Fruit fly (Drosophila melanogaster) whole organism, embryonic: ENCODE data around the gene udt.

Source experiments
- Antp ChIP-seq: fragments of 200-800 bp; sonication (Bioruptor generic); optimal IDR thresholded peaks from 3 replicates; lab custom pipeline; 2016; ENCODE audit warnings: missing biosample characterization, missing genetic modification characterization
- Asciz ChIP-seq: fragments of 200-800 bp; sonication (Bioruptor generic); optimal IDR thresholded peaks from 2 replicates; lab custom pipeline; 2017; ENCODE audit warnings: missing biosample characterization, mild to moderate bottlenecking, missing genetic modification characterization, missing genetic modification reagents
- B-H2 ChIP-seq: fragments of 200-800 bp; sonication (Bioruptor generic); optimal IDR thresholded peaks from 2 replicates; lab custom pipeline; 2018; ENCODE audit warnings: missing biosample characterization, mild to moderate bottlenecking, missing genetic modification characterization
- Blimp-1 ChIP-seq: fragments of 200-800 bp; sonication (Bioruptor generic); optimal IDR thresholded peaks from 3 replicates; lab custom pipeline; 2018; ENCODE audit warnings: missing biosample characterization, missing genetic modification characterization, mild to moderate bottlenecking, moderate library complexity, missing genetic modification reagents
- CG10209 ChIP-seq: fragments of 200-800 bp; sonication (Bioruptor generic); optimal IDR thresholded peaks from 3 replicates; lab custom pipeline; 2017; ENCODE audit warnings: missing biosample characterization, mild to moderate bottlenecking, missing genetic modification characterization, missing genetic modification reagents
- CG10267 ChIP-seq: fragments of 200-800 bp; sonication (Bioruptor generic); optimal IDR thresholded peaks from 2 replicates; lab custom pipeline; 2018; ENCODE audit warnings: missing biosample characterization, mild to moderate bottlenecking, missing genetic modification characterization, moderate library complexity
- CG10321 ChIP-seq: fragments of 200-800 bp; sonication (Bioruptor generic); IDR thresholded peaks from 2 replicates; pipeline ENCODE4 v1.3.6; 2022; ENCODE audit warnings: missing biosample characterization, missing genetic modification characterization
- CG11560 ChIP-seq: fragments of 200-800 bp; sonication (Bioruptor generic); IDR thresholded peaks from 3 replicates; pipeline ENCODE4 v1.3.6; 2022; ENCODE audit warnings: missing biosample characterization, missing genetic modification characterization
- CG14050 ChIP-seq: fragments of 200-800 bp; sonication (Bioruptor generic); IDR thresholded peaks from 3 replicates; pipeline ENCODE4 v1.3.6; 2022; ENCODE audit warnings: missing biosample characterization, missing genetic modification characterization
- CG14441 ChIP-seq: fragments of 200-800 bp; sonication (Bioruptor generic); IDR thresholded peaks from 2 replicates; pipeline ENCODE4 v1.3.6; 2022; ENCODE audit warnings: missing biosample characterization, missing genetic modification characterization
- CG14667 ChIP-seq: fragments of 200-800 bp; sonication (Bioruptor generic); IDR thresholded peaks from 2 replicates; pipeline ENCODE4 v1.3.6; 2022; ENCODE audit warnings: missing biosample characterization, missing genetic modification characterization
- CG15011 ChIP-seq: fragments of 200-800 bp; sonication (Bioruptor generic); optimal IDR thresholded peaks from 3 replicates; lab custom pipeline; 2018; ENCODE audit warnings: missing biosample characterization, mild to moderate bottlenecking, missing genetic modification characterization
- CG17385 ChIP-seq: fragments of 200-800 bp; sonication (Bioruptor generic); optimal IDR thresholded peaks from 3 replicates; lab custom pipeline; 2018; ENCODE audit warnings: missing biosample characterization, mild to moderate bottlenecking, missing genetic modification characterization
- CG17568 ChIP-seq: fragments of 200-800 bp; sonication (Bioruptor generic); optimal IDR thresholded peaks from 2 replicates; lab custom pipeline; 2018; ENCODE audit warnings: missing biosample characterization, mild to moderate bottlenecking, missing genetic modification characterization, moderate library complexity
- CG17802 ChIP-seq: fragments of 200-800 bp; sonication (Bioruptor generic); optimal IDR thresholded peaks from 2 replicates; lab custom pipeline; 2018; ENCODE audit warnings: missing biosample characterization, mild to moderate bottlenecking, missing genetic modification characterization, moderate library complexity
- CG18619 ChIP-seq: fragments of 200-800 bp; sonication (Bioruptor generic); optimal IDR thresholded peaks from 3 replicates; lab custom pipeline; 2017; ENCODE audit warnings: missing biosample characterization, mild to moderate bottlenecking, missing genetic modification characterization
- CG2116 ChIP-seq: fragments of 200-800 bp; sonication (Bioruptor generic); optimal IDR thresholded peaks from 3 replicates; lab custom pipeline; 2018; ENCODE audit warnings: missing biosample characterization, mild to moderate bottlenecking, missing genetic modification characterization
- CG31388 ChIP-seq: fragments of 200-800 bp; sonication (Bioruptor generic); optimal IDR thresholded peaks from 2 replicates; lab custom pipeline; 2016; ENCODE audit warnings: missing biosample characterization, missing genetic modification characterization
- CG34224 ChIP-seq: fragments of 200-800 bp; sonication (Bioruptor generic); IDR thresholded peaks from 3 replicates; pipeline ENCODE4 v1.3.6; 2022; ENCODE audit warnings: missing biosample characterization, missing genetic modification characterization; ENCODE audit not compliant: partially characterized antibody
- CG3995 ChIP-seq: fragments of 200-800 bp; sonication (Bioruptor generic); optimal IDR thresholded peaks from 3 replicates; lab custom pipeline; 2016; ENCODE audit warnings: missing biosample characterization, missing genetic modification characterization
- CG6175 ChIP-seq: fragments of 200-800 bp; sonication (Bioruptor generic); IDR thresholded peaks from 3 replicates; pipeline ENCODE4 v1.3.6; 2022; ENCODE audit warnings: missing biosample characterization, missing genetic modification characterization
- CG6765 ChIP-seq: fragments of 200-800 bp; sonication (Bioruptor generic); optimal IDR thresholded peaks from 3 replicates; lab custom pipeline; 2017; ENCODE audit warnings: missing biosample characterization, mild to moderate bottlenecking, missing genetic modification characterization
- CG6813 ChIP-seq: fragments of 200-800 bp; sonication (Bioruptor generic); optimal IDR thresholded peaks from 2 replicates; lab custom pipeline; 2017; ENCODE audit warnings: missing biosample characterization, missing genetic modification characterization, mild to moderate bottlenecking, moderate library complexity, missing genetic modification reagents
- CG8765 ChIP-seq: fragments of 200-800 bp; sonication (Bioruptor generic); IDR thresholded peaks from 2 replicates; pipeline ENCODE4 v1.3.6; 2022; ENCODE audit warnings: missing biosample characterization, missing genetic modification characterization
- CG9609 ChIP-seq: fragments of 200-800 bp; sonication (Bioruptor generic); optimal IDR thresholded peaks from 3 replicates; lab custom pipeline; 2016; ENCODE audit warnings: missing biosample characterization, missing genetic modification characterization
- CG9817 ChIP-seq: fragments of 200-800 bp; sonication (Bioruptor generic); optimal IDR thresholded peaks from 2 replicates; lab custom pipeline; 2018; ENCODE audit warnings: missing biosample characterization, mild to moderate bottlenecking, missing genetic modification characterization, moderate library complexity
- CTCF ChIP-seq: fragments of 200-800 bp; sonication (Bioruptor generic); optimal IDR thresholded peaks from 2 replicates; lab custom pipeline; 2017; ENCODE audit warnings: missing biosample characterization, mild to moderate bottlenecking, missing genetic modification characterization, moderate library complexity
- Dp ChIP-seq: fragments of 200-800 bp; sonication (Bioruptor generic); optimal IDR thresholded peaks from 2 replicates; lab custom pipeline; 2018; ENCODE audit warnings: missing biosample characterization, mild to moderate bottlenecking, missing genetic modification characterization, moderate library complexity
- HLH3B ChIP-seq: fragments of 200-800 bp; sonication (Bioruptor generic); IDR thresholded peaks from 2 replicates; pipeline ENCODE4 v1.3.6; 2022; ENCODE audit warnings: missing biosample characterization, missing genetic modification characterization
- Hey ChIP-seq: fragments of 200-800 bp; sonication (Bioruptor generic); optimal IDR thresholded peaks from 3 replicates; lab custom pipeline; 2018; ENCODE audit warnings: missing biosample characterization, mild to moderate bottlenecking, missing genetic modification characterization
- HmgD ChIP-seq: fragments of 200-800 bp; sonication (Bioruptor generic); optimal IDR thresholded peaks from 3 replicates; lab custom pipeline; 2016; ENCODE audit warnings: missing biosample characterization, missing genetic modification characterization
- Mes4 ChIP-seq: fragments of 200-800 bp; sonication (Bioruptor generic); optimal IDR thresholded peaks from 2 replicates; lab custom pipeline; 2016; ENCODE audit warnings: missing biosample characterization, missing genetic modification characterization
- Six4 ChIP-seq: fragments of 200-800 bp; sonication (Bioruptor generic); optimal IDR thresholded peaks from 2 replicates; lab custom pipeline; 2016; ENCODE audit warnings: missing biosample characterization, missing genetic modification characterization
- Xbp1 ChIP-seq: fragments of 200-800 bp; sonication (Bioruptor generic); optimal IDR thresholded peaks from 3 replicates; lab custom pipeline; 2016; ENCODE audit warnings: missing biosample characterization, mild to moderate bottlenecking, missing genetic modification characterization
- ase ChIP-seq: fragments of 200-800 bp; sonication (Bioruptor generic); IDR thresholded peaks from 3 replicates; pipeline ENCODE4 v1.3.6; 2022; ENCODE audit warnings: missing biosample characterization, missing genetic modification characterization
- bsh ChIP-seq, 2 experiments: fragments of 200-800 bp; sonication (Bioruptor generic); optimal IDR thresholded peaks; 2 replicates each; lab custom pipeline; 2017 to 2018; ENCODE audit warnings: mild to moderate bottlenecking in 2 of 2, missing biosample characterization in 2 of 2, missing genetic modification characterization in 2 of 2, moderate library complexity in 1 of 2
- disco-r ChIP-seq: fragments of 200-800 bp; sonication (Bioruptor generic); optimal IDR thresholded peaks from 2 replicates; lab custom pipeline; 2016; ENCODE audit warnings: missing biosample characterization, missing genetic modification characterization
- ewg ChIP-seq: fragments of 200-800 bp; sonication (Bioruptor generic); optimal IDR thresholded peaks from 3 replicates; lab custom pipeline; 2017; ENCODE audit warnings: mild to moderate bottlenecking, missing biosample characterization, missing genetic modification reagents, missing genetic modification characterization
- lola ChIP-seq, 3 experiments: fragments of >200 bp in 2 of 3; fragments of 200-800 bp in 1 of 3; sonication (Bioruptor generic) in 1 of 3; optimal IDR thresholded peaks; 2 replicates each; lab custom pipeline; 2017 to 2019; ENCODE audit warnings: missing biosample characterization in 3 of 3, missing genetic modification characterization in 3 of 3, mild to moderate bottlenecking in 1 of 3, moderate library complexity in 1 of 3
- peb ChIP-seq: fragments of 200-800 bp; sonication (Bioruptor generic); IDR thresholded peaks from 2 replicates; pipeline ENCODE4 v1.3.6; 2022; ENCODE audit warnings: missing biosample characterization, missing genetic modification characterization
- pita ChIP-seq: fragments of 200-800 bp; sonication (Bioruptor generic); optimal IDR thresholded peaks from 2 replicates; lab custom pipeline; 2017; ENCODE audit warnings: missing biosample characterization, mild to moderate bottlenecking, missing genetic modification characterization
- prd ChIP-seq, 3 experiments: fragments of >200 bp in 2 of 3; fragments of 200-800 bp in 1 of 3; sonication (Bioruptor generic) in 1 of 3; optimal IDR thresholded peaks in 2 of 3; IDR thresholded peaks in 1 of 3; 2 replicates in 2 of 3; 3 replicates in 1 of 3; pipeline versions ENCODE4 v1.3.6 to Lab custom; 2017 to 2022; ENCODE audit warnings: missing biosample characterization in 1 of 3, missing genetic modification characterization in 1 of 3
- ro ChIP-seq: fragments of 200-800 bp; sonication (Bioruptor generic); IDR thresholded peaks from 2 replicates; pipeline ENCODE4 v1.3.6; 2022; ENCODE audit warnings: missing biosample characterization, missing genetic modification characterization
- sc ChIP-seq, 3 experiments: fragments of >200 bp in 2 of 3; fragments of 200-800 bp in 1 of 3; sonication (Bioruptor generic) in 1 of 3; optimal IDR thresholded peaks; 2 replicates in 2 of 3; 3 replicates in 1 of 3; lab custom pipeline; 2017; ENCODE audit warnings: mild to moderate bottlenecking in 1 of 3, missing biosample characterization in 1 of 3, missing genetic modification characterization in 1 of 3, missing genetic modification reagents in 1 of 3
- scrt ChIP-seq: fragments of 200-800 bp; sonication (Bioruptor generic); optimal IDR thresholded peaks from 2 replicates; lab custom pipeline; 2018; ENCODE audit warnings: missing biosample characterization, mild to moderate bottlenecking, missing genetic modification characterization, moderate library complexity
- so ChIP-seq: fragments of 200-800 bp; sonication (Bioruptor generic); IDR thresholded peaks from 3 replicates; pipeline ENCODE4 v1.3.6; 2022; ENCODE audit warnings: missing biosample characterization, missing genetic modification characterization
- tap ChIP-seq: fragments of 200-800 bp; optimal IDR thresholded peaks from 3 replicates; lab custom pipeline; 2019; ENCODE audit warnings: missing biosample characterization, mild to moderate bottlenecking, missing genetic modification characterization, moderate library complexity
- tin ChIP-seq: fragments of 200-800 bp; sonication (Bioruptor generic); optimal IDR thresholded peaks from 3 replicates; lab custom pipeline; 2016; ENCODE audit warnings: missing biosample characterization, missing genetic modification characterization
- unc-4 ChIP-seq: fragments of 200-800 bp; sonication (Bioruptor generic); IDR thresholded peaks from 2 replicates; pipeline ENCODE4 v1.3.6; 2022; ENCODE audit warnings: missing biosample characterization, missing genetic modification characterization; ENCODE audit not compliant: partially characterized antibody
- z ChIP-seq: fragments of 200-800 bp; sonication (Bioruptor generic); IDR thresholded peaks from 3 replicates; pipeline ENCODE4 v1.3.6; 2022; ENCODE audit warnings: missing biosample characterization, missing genetic modification characterization

The udt gene

dm6 chr3R:23803668-23804067 is 40.6 kb upstream of the udt start, which contains the start of gene CG34355 (continued):
- TF ChIP-seq B-H2 (GFP tag; lab: Kevin White, UChicago) (no peak), pita (GFP tag; lab: Kevin White, UChicago) (no peak), lola (GFP tag; optimal IDR thresholded peaks at IDR 0.05; lab: Kevin White, UChicago) (no peak), ro (GFP tag; lab: Robert Waterston, UW) (no peak), CG17385 (GFP tag; lab: Kevin White, UChicago) (no peak), tin (GFP tag; lab: Kevin White, UChicago) (peak; percentile 27), CG10267 (tag; lab: Kevin White, UChicago) (no peak), CG9817 (tag; lab: Kevin White, UChicago) (peak; percentile 22), tap (no peak), Hey (tag; lab: Kevin White, UChicago) (peak; percentile 5), CG17568 (GFP tag; lab: Kevin White, UChicago) (peak; percentile 84), ewg (GFP tag; lab: Kevin White, UChicago) (no peak), so (no peak), CG14441 (GFP tag; lab: Robert Waterston, UW) (no peak), CG6765 (GFP tag; lab: Kevin White, UChicago) (peak; percentile 33), bsh (GFP tag; optimal IDR thresholded peaks at IDR 0.05; lab: Kevin White, UChicago) (peak in 1 of 2 experiments; percentile 58), disco-r (GFP tag; lab: Kevin White, UChicago) (no peak), CG10209 (GFP tag; lab: Kevin White, UChicago) (no peak), CG3995 (GFP tag; lab: Kevin White, UChicago) (no peak), prd (optimal IDR thresholded peaks at IDR 0.05; lab: Kevin White, UChicago) (no peak), prd (GFP tag; IDR thresholded peaks at IDR 0.05; lab: Robert Waterston, UW) (no peak), CG10321 (GFP tag; lab: Robert Waterston, UW) (no peak), CG9609 (GFP tag; lab: Kevin White, UChicago) (peak; percentile 11), Asciz (GFP tag; lab: Kevin White, UChicago) (peak; percentile 49), CG31388 (GFP tag; lab: Kevin White, UChicago) (no peak), Six4 (GFP tag; lab: Kevin White, UChicago) (peak; percentile 2), Xbp1 (GFP tag; lab: Kevin White, UChicago) (peak; percentile 32), scrt (no peak), Blimp-1 (GFP tag; lab: Kevin White, UChicago) (no peak), CG34224 (no peak), CG15011 (GFP tag; lab: Kevin White, UChicago) (peak; percentile 62), Antp (GFP tag; lab: Kevin White, UChicago) (no peak), ase (GFP tag; lab: Robert Waterston, UW) (no peak), peb (GFP tag; lab: Robert Waterston, UW) (no peak), CG8765 (GFP tag; lab: Robert Waterston, UW) (no peak), CG2116 (GFP tag; lab: Kevin White, UChicago) (peak; percentile 37), CG18619 (GFP tag; lab: Kevin White, UChicago) (peak; percentile 71), Mes4 (peak; percentile 58), HLH3B (GFP tag; lab: Robert Waterston, UW) (no peak), CG14050 (GFP tag; lab: Robert Waterston, UW) (no peak), CG6813 (GFP tag; lab: Kevin White, UChicago) (peak; percentile 75), z (GFP tag; lab: Robert Waterston, UW) (no peak), unc-4 (GFP tag; lab: Robert Waterston, UW) (no peak), sc (optimal IDR thresholded peaks at IDR 0.05; lab: Kevin White, UChicago) (no peak), sc (GFP tag; optimal IDR thresholded peaks at IDR 0.05; lab: Kevin White, UChicago) (peak; percentile 36), CTCF (no peak), CG17802 (tag; lab: Kevin White, UChicago) (peak; percentile 45), CG6175 (GFP tag; lab: Robert Waterston, UW) (no peak), Dp (GFP tag; lab: Kevin White, UChicago) (peak; percentile 1), HmgD (GFP tag; lab: Kevin White, UChicago) (no peak), CG14667 (no peak), CG11560 (tag; lab: Robert Waterston, UW) (no peak)
